Worm (Caenorhabditis elegans) whole organism, young adult: Measurements from ENCODE around the gene znf-782.

Experiments used
- B0019.2 ChIP-seq: fragments of 200-800 bp; sonication (Bioruptor generic); conservative IDR thresholded peaks from 2 replicates; pipeline ENCODE4 v1.3.6; 2022; ENCODE audit warnings: missing genetic modification reagents, missing genetic modification characterization, missing compliant biosample characterization
- C17E4.6 ChIP-seq: fragments of 200-800 bp; sonication (Bioruptor generic); IDR thresholded peaks from 2 replicates; pipeline ENCODE4 v1.3.6; 2022; ENCODE audit warnings: missing genetic modification reagents, missing genetic modification characterization, missing compliant biosample characterization
- F10E7.11 ChIP-seq: sonication (generic microtip); optimal IDR thresholded peaks from 2 replicates; lab custom pipeline; 2017; ENCODE audit warnings: mild to moderate bottlenecking, missing genetic modification characterization, moderate library complexity, missing compliant biosample characterization
- F22D6.2 ChIP-seq: sonication (generic microtip); optimal IDR thresholded peaks from 2 replicates; lab custom pipeline; 2016; ENCODE audit warnings: mild to moderate bottlenecking, missing genetic modification characterization, missing compliant biosample characterization
- F37B4.10 ChIP-seq: fragments of 200-800 bp; sonication (Bioruptor generic); IDR thresholded peaks from 2 replicates; pipeline ENCODE4 v1.3.6; 2022; ENCODE audit warnings: missing genetic modification characterization, missing compliant biosample characterization
- F39B2.1 ChIP-seq: fragments of 200-800 bp; sonication (Bioruptor generic); IDR thresholded peaks from 2 replicates; pipeline ENCODE4 v1.3.6; 2022; ENCODE audit warnings: missing genetic modification reagents, missing genetic modification characterization, missing compliant biosample characterization
- F49E8.2 ChIP-seq: sonication (generic microtip); optimal IDR thresholded peaks from 3 replicates; lab custom pipeline; 2017; ENCODE audit warnings: missing genetic modification characterization, mild to moderate bottlenecking, missing compliant biosample characterization, antibody characterized with exemption, moderate library complexity; ENCODE audit not compliant: insufficient read depth
- T26A5.8 ChIP-seq: sonication (generic microtip); optimal IDR thresholded peaks from 2 replicates; lab custom pipeline; 2016; ENCODE audit warnings: missing genetic modification characterization, missing compliant biosample characterization
- Y53F4B.3 ChIP-seq: fragments of 200-800 bp; sonication (Bioruptor generic); IDR thresholded peaks from 2 replicates; pipeline ENCODE4 v1.3.6; 2022; ENCODE audit warnings: missing genetic modification reagents, missing genetic modification characterization, missing compliant biosample characterization
- Y53G8AR.9 ChIP-seq: fragments of 200-800 bp; sonication (Bioruptor generic); conservative IDR thresholded peaks from 2 replicates; pipeline ENCODE4 v1.3.6; 2022; ENCODE audit warnings: missing genetic modification reagents, missing genetic modification characterization, missing compliant biosample characterization
- akir-1 ChIP-seq: fragments of 200-800 bp; sonication (Bioruptor generic); optimal IDR thresholded peaks from 2 replicates; lab custom pipeline; 2018; ENCODE audit warnings: mild to moderate bottlenecking, missing genetic modification characterization, moderate library complexity, missing compliant biosample characterization
- attf-3 ChIP-seq: fragments of 200-800 bp; sonication (Bioruptor generic); conservative IDR thresholded peaks from 2 replicates; pipeline ENCODE4 v1.3.6; 2022; ENCODE audit warnings: missing genetic modification reagents, missing genetic modification characterization, missing compliant biosample characterization
- bed-2 ChIP-seq: fragments of 200-800 bp; sonication (Bioruptor generic); IDR thresholded peaks from 2 replicates; pipeline ENCODE4 v1.3.6; 2022; ENCODE audit warnings: missing genetic modification reagents, missing genetic modification characterization, missing compliant biosample characterization
- ccch-3 ChIP-seq: fragments of 200-800 bp; sonication (Bioruptor generic); optimal IDR thresholded peaks from 2 replicates; lab custom pipeline; 2018; ENCODE audit warnings: mild to moderate bottlenecking, missing genetic modification characterization, missing compliant biosample characterization
- ceh-27 ChIP-seq: fragments of 200-800 bp; sonication (Bioruptor generic); optimal IDR thresholded peaks from 2 replicates; lab custom pipeline; 2018; ENCODE audit warnings: mild to moderate bottlenecking, missing genetic modification characterization, moderate library complexity, missing compliant biosample characterization
- ceh-40 ChIP-seq: fragments of 200-800 bp; sonication (Bioruptor generic); IDR thresholded peaks from 2 replicates; pipeline ENCODE4 v1.3.6; 2022; ENCODE audit warnings: missing genetic modification characterization, missing compliant biosample characterization
- ceh-79 ChIP-seq: sonication (generic microtip); optimal IDR thresholded peaks from 2 replicates; lab custom pipeline; 2017; ENCODE audit warnings: mild to moderate bottlenecking, missing genetic modification characterization, missing compliant biosample characterization
- chd-7 ChIP-seq: sonication (generic microtip); optimal IDR thresholded peaks from 2 replicates; lab custom pipeline; 2016; ENCODE audit warnings: mild to moderate bottlenecking, missing genetic modification characterization, moderate library complexity, missing compliant biosample characterization
- gei-17 ChIP-seq: fragments of 200-800 bp; sonication (Bioruptor generic); optimal IDR thresholded peaks from 2 replicates; lab custom pipeline; 2018; ENCODE audit warnings: mild to moderate bottlenecking, missing genetic modification characterization, missing compliant biosample characterization
- hsf-1 ChIP-seq: fragments of 200-800 bp; sonication (Bioruptor generic); IDR thresholded peaks from 2 replicates; pipeline ENCODE4 v1.3.6; 2022; ENCODE audit warnings: missing genetic modification reagents, missing genetic modification characterization, missing compliant biosample characterization
- let-526 ChIP-seq: fragments of 200-800 bp; sonication (Bioruptor generic); IDR thresholded peaks from 2 replicates; pipeline ENCODE4 v1.3.6; 2022; ENCODE audit warnings: missing genetic modification reagents, missing genetic modification characterization, missing compliant biosample characterization
- lin-40 ChIP-seq: sonication (generic microtip); optimal IDR thresholded peaks from 2 replicates; lab custom pipeline; 2016; ENCODE audit warnings: missing genetic modification characterization, mild to moderate bottlenecking, missing compliant biosample characterization, missing genotype, missing genetic modification reagents
- madf-3 ChIP-seq: fragments of 200-800 bp; sonication (Bioruptor generic); IDR thresholded peaks from 2 replicates; pipeline ENCODE4 v1.3.6; 2022; ENCODE audit warnings: missing genetic modification reagents, missing genetic modification characterization, missing compliant biosample characterization
- mcd-1 ChIP-seq: fragments of 200-800 bp; sonication (Bioruptor generic); IDR thresholded peaks from 2 replicates; pipeline ENCODE4 v1.3.6; 2022; ENCODE audit warnings: missing genetic modification reagents, missing genetic modification characterization, missing compliant biosample characterization
- nfya-2 ChIP-seq: fragments of 200-800 bp; sonication (Bioruptor generic); IDR thresholded peaks from 2 replicates; pipeline ENCODE4 v1.3.6; 2022; ENCODE audit warnings: missing genetic modification reagents, missing genetic modification characterization, missing compliant biosample characterization
- nfyb-1 ChIP-seq: fragments of 200-800 bp; sonication (Bioruptor generic); IDR thresholded peaks from 2 replicates; pipeline ENCODE4 v1.3.6; 2022; ENCODE audit warnings: missing genetic modification reagents, missing genetic modification characterization, missing compliant biosample characterization
- nhr-80 ChIP-seq: sonication (generic microtip); optimal IDR thresholded peaks from 2 replicates; lab custom pipeline; 2016; ENCODE audit warnings: missing genetic modification characterization, missing compliant biosample characterization
- pha-4 ChIP-seq: fragments of 150-350 bp; sonication (generic microtip); optimal IDR thresholded peaks from 2 replicates; lab custom pipeline; 2014; ENCODE audit warnings: missing biosample characterization, missing genetic modification reagents, missing genetic modification characterization
- sdz-38 ChIP-seq: sonication (generic microtip); optimal IDR thresholded peaks from 2 replicates; lab custom pipeline; 2016; ENCODE audit warnings: missing genotype, missing genetic modification characterization, missing compliant biosample characterization
- sea-2 ChIP-seq: fragments of 200-800 bp; sonication (Bioruptor generic); IDR thresholded peaks from 2 replicates; pipeline ENCODE4 v1.3.6; 2022; ENCODE audit warnings: missing genetic modification characterization, missing compliant biosample characterization
- snpc-4 ChIP-seq, 5 experiments: fragments of 150-350 bp in 1 of 5; sonication (generic microtip) in 4 of 5; optimal IDR thresholded peaks; 2 replicates each; lab custom pipeline; 2014 to 2018; ENCODE audit warnings: missing genetic modification characterization in 5 of 5, missing biosample characterization in 3 of 5, antibody characterized with exemption in 2 of 5, mild to moderate bottlenecking in 2 of 5, missing compliant biosample characterization in 2 of 5, missing genotype in 2 of 5, moderate library complexity in 2 of 5, missing genetic modification reagents in 1 of 5
- unc-62 ChIP-seq: fragments of 150-350 bp; optimal IDR thresholded peaks from 2 replicates; lab custom pipeline; 2014; ENCODE audit warnings: missing biosample characterization, missing genetic modification reagents, missing genetic modification characterization
- ztf-25 ChIP-seq: fragments of 200-800 bp; sonication (Bioruptor generic); IDR thresholded peaks from 2 replicates; pipeline ENCODE4 v1.3.6; 2022; ENCODE audit warnings: missing genetic modification reagents, missing genetic modification characterization, missing compliant biosample characterization
- ztf-28 ChIP-seq: fragments of 200-800 bp; sonication (Bioruptor generic); IDR thresholded peaks from 2 replicates; pipeline ENCODE4 v1.3.6; 2022; ENCODE audit warnings: missing genetic modification reagents, missing genetic modification characterization, missing compliant biosample characterization

Gene znf-782

DNA sequence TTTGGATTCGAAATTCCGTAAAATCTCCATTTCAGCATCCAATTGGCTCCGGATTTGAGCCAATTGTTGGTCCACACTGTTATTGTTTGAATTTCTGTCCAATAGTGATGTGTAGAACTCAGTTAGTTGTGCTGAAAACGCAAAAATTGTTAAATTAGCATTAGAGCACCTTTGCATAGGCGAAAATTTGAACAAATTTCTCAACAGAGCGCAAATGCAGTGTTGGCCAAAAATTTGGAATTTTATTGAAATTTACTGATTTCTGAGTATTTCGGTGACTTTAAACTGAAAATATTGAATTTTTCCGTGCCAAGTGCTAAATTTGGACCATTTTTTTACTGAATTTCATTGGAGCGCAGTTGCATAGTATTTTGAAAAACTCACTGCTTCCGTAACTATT is 26.8 kb downstream of the znf-782 start:
- no peak for TF ChIP-seq F39B2.1 (GFP tag; lab: Robert Waterston, UW)
- peak; percentile 67 for TF ChIP-seq mcd-1 (GFP tag; lab: Robert Waterston, UW)

DNA sequence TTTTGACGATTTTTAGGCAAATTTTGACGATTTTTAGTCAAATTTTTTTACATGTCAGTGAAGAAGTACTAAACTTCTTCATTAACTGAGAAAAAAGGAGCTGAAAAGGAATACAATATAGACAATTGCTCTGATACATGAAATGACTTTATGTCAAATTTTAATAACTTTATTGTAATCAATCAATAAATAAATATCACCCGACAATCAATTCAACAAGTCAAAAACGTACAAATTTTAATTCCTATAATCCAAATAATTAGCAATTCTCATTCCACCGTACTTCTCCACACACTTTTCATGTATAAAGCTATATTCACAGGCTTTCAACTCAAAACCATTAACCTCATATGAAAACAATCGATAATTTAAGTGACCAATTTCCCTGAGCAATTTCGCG is 28.8 kb downstream of the znf-782 start:
- TF ChIP-seq ztf-28 (GFP tag; lab: Robert Waterston, UW): no peak
- no peak for TF ChIP-seq ceh-27
- no peak for TF ChIP-seq unc-62 (GFP tag; lab: Kevin White, UChicago)
- no peak for TF ChIP-seq ztf-25
- TF ChIP-seq ccch-3 (GFP tag; lab: Kevin White, UChicago): no peak
- TF ChIP-seq sdz-38 (tag; lab: Kevin White, UChicago): no peak
- no peak for TF ChIP-seq pha-4 (tag; lab: Kevin White, UChicago)
- no peak for TF ChIP-seq let-526
- TF ChIP-seq nfya-2 (GFP tag; lab: Robert Waterston, UW): no peak
- no peak for TF ChIP-seq chd-7
- no peak for TF ChIP-seq nfyb-1
- TF ChIP-seq F10E7.11 (tag; lab: Kevin White, UChicago): no peak
- TF ChIP-seq Y53F4B.3: no peak
- no peak for TF ChIP-seq mcd-1 (GFP tag; lab: Robert Waterston, UW)
- TF ChIP-seq C17E4.6 (GFP tag; lab: Robert Waterston, UW): no peak
- TF ChIP-seq lin-40 (tag; lab: Kevin White, UChicago): no peak

DNA sequence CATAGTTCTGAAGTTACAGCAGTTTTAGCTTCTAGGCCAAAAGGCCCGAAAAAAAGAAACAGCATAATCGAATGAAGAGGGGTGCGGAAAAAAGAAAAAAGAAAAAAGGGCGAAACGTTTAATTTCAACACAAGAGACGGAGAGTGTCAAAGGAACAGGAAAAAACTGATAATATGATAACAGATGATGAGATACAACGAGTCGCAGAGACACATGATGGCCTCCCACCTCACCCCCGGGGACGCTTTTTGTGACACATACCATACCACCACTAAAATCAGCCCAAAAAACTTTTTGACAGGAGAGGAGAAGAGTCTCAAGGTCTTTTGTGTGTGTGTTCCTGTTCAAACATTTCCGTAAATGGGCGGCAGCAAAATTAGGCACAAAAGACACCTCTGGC is 32.2 kb downstream of the znf-782 start:
- no peak for TF ChIP-seq Y53G8AR.9 (GFP tag; lab: Robert Waterston, UW)
- no peak for TF ChIP-seq B0019.2 (GFP tag; lab: Robert Waterston, UW)
- peak; percentile 89 for TF ChIP-seq nhr-80
- no peak for TF ChIP-seq attf-3 (GFP tag; lab: Robert Waterston, UW)
- TF ChIP-seq F49E8.2 (tag; lab: Kevin White, UChicago): no peak
- no peak for TF ChIP-seq gei-17
- TF ChIP-seq ceh-79 (tag; lab: Kevin White, UChicago): no peak
- TF ChIP-seq, all 124 proteins: peak for 1

DNA sequence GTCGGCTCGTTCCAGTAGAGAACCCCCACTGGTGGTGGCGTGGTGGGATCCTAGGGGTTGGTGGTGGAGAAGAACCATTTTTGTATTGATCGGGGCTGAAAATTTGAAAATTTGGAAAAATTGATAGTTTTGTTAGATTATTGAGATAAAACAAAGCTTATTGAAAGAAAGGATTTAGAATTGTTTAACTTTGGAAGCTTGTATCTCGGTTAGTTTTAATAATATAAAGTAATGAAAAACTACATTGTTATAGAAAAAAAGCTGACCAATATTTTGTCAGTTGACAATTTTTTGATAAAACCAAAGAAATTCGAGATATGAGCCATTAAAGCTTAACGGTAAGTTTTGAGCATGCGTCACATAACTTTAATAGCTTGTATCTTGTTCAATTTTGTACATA is 37.4 kb downstream of the znf-782 start, which contains the start of gene abhd-14:
abhd-14 (minus strand) TSS at position 101 of the 400 bp plus-strand sequence.
- no peak for TF ChIP-seq akir-1 (GFP tag; lab: Kevin White, UChicago)
- no peak for TF ChIP-seq pha-4 (tag; lab: Kevin White, UChicago)
- TF ChIP-seq hsf-1: no peak
- no peak for TF ChIP-seq attf-3 (GFP tag; lab: Robert Waterston, UW)
- TF ChIP-seq F22D6.2 (tag; lab: Kevin White, UChicago): no peak
- TF ChIP-seq madf-3 (GFP tag; lab: Robert Waterston, UW): no peak
- TF ChIP-seq F37B4.10 (GFP tag; lab: Robert Waterston, UW): no peak
- TF ChIP-seq bed-2 (GFP tag; lab: Robert Waterston, UW): no peak
- no peak for TF ChIP-seq snpc-4 (GFP tag; optimal IDR thresholded peaks at IDR 0.05; lab: Kevin White, UChicago)
- no peak for TF ChIP-seq snpc-4 (tag; optimal IDR thresholded peaks at IDR 0.05; lab: Kevin White, UChicago)
- no peak for TF ChIP-seq ceh-40 (GFP tag; lab: Robert Waterston, UW)
- no peak for TF ChIP-seq sea-2 (GFP tag; lab: Robert Waterston, UW)
- no peak for TF ChIP-seq T26A5.8 (tag; lab: Kevin White, UChicago)
